Worm (Caenorhabditis elegans): ENCODE data around the gene gcy-23.
"Not testable (repeated sequence)": the region's sequence is repeated elsewhere in the genome, so short reads cannot be mapped to it uniquely, and the experiment has no call there.

ce11 chrIV:3303690-3304089 lies 14.6 kb upstream of the gcy-23 start, which contains the start of gene idpp-12:
- not testable (repeated sequence) for TF ChIP-seq tbx-2 (tag; optimal IDR thresholded peaks at IDR 0.05); dpl-1 (GFP tag; optimal IDR thresholded peaks at IDR 0.05); unc-30 (tag; optimal IDR thresholded peaks at IDR 0.05); jun-1 (tag; optimal IDR thresholded peaks at IDR 0.05); mep-1 (tag; optimal IDR thresholded peaks at IDR 0.05); lir-3 (tag; optimal IDR thresholded peaks at IDR 0.05; ENCODE audit: poor library complexity); ztf-4 (tag; optimal IDR thresholded peaks at IDR 0.05); zip-4 (GFP tag; optimal IDR thresholded peaks at IDR 0.05); nhr-12 (tag; optimal IDR thresholded peaks at IDR 0.05)

Data from whole organism, L1 larva.